Worm (Caenorhabditis elegans): ENCODE data around the gene hsp-43.

- TF ChIP-seq nhr-21 (tag; optimal IDR thresholded peaks at IDR 0.05) (no peak), ztf-4 (tag; optimal IDR thresholded peaks at IDR 0.05) (no peak), lin-39 (tag; optimal IDR thresholded peaks at IDR 0.05) (no peak), aly-2 (tag; optimal IDR thresholded peaks at IDR 0.05) (no peak), unc-39 (tag; optimal IDR thresholded peaks at IDR 0.05) (no peak), mbf-1 (tag; optimal IDR thresholded peaks at IDR 0.05) (no peak), fos-1 (tag; optimal IDR thresholded peaks at IDR 0.05) (no peak), R02D3.7 (tag; optimal IDR thresholded peaks at IDR 0.05) (no peak), egl-27 (tag; optimal IDR thresholded peaks at IDR 0.05) (no peak), lsy-2 (tag; optimal IDR thresholded peaks at IDR 0.05) (no peak), mab-5 (tag; optimal IDR thresholded peaks at IDR 0.05) (no peak), zag-1 (tag; optimal IDR thresholded peaks at IDR 0.05) (no peak)
These were observed 10.2 kb upstream of the hsp-43 start for ce11 chrX:6245499-6245898.

Data from whole organism, L2 larva.